Fruit fly (Drosophila melanogaster) whole organism, embryonic: ENCODE measurements around the gene vih.

ENCODE experiments used
- Abd-B ChIP-seq: fragments of 200-800 bp; sonication (Bioruptor generic); optimal IDR thresholded peaks from 2 replicates; lab custom pipeline; 2018; ENCODE audit warnings: missing biosample characterization, mild to moderate bottlenecking, missing genetic modification characterization, moderate library complexity
- Aef1 ChIP-seq: fragments of 200-800 bp; sonication (Bioruptor generic); IDR thresholded peaks from 3 replicates; pipeline ENCODE4 v1.3.6; 2022; ENCODE audit warnings: missing biosample characterization, missing genetic modification characterization
- CG12104 ChIP-seq: fragments of 200-800 bp; sonication (Bioruptor generic); optimal IDR thresholded peaks from 3 replicates; lab custom pipeline; 2016; ENCODE audit warnings: missing biosample characterization, missing genetic modification characterization
- CG13624 ChIP-seq: fragments of 200-800 bp; sonication (Bioruptor generic); optimal IDR thresholded peaks from 2 replicates; lab custom pipeline; 2016; ENCODE audit warnings: missing biosample characterization, missing genetic modification characterization
- CG15269 ChIP-seq: fragments of 200-800 bp; sonication (Bioruptor generic); optimal IDR thresholded peaks from 2 replicates; lab custom pipeline; 2018; ENCODE audit warnings: missing biosample characterization, mild to moderate bottlenecking, missing genetic modification characterization, moderate library complexity
- CG16813 ChIP-seq: fragments of 200-800 bp; sonication (Bioruptor generic); IDR thresholded peaks from 3 replicates; pipeline ENCODE4 v1.3.6; 2022; ENCODE audit warnings: missing biosample characterization, missing genetic modification characterization; ENCODE audit not compliant: partially characterized antibody
- CG16863 ChIP-seq: fragments of 200-800 bp; sonication (Bioruptor generic); optimal IDR thresholded peaks from 3 replicates; lab custom pipeline; 2016; ENCODE audit warnings: missing biosample characterization, missing genetic modification characterization
- CG17568 ChIP-seq: fragments of 200-800 bp; sonication (Bioruptor generic); optimal IDR thresholded peaks from 2 replicates; lab custom pipeline; 2018; ENCODE audit warnings: missing biosample characterization, mild to moderate bottlenecking, missing genetic modification characterization, moderate library complexity
- CG18011 ChIP-seq: fragments of 200-800 bp; sonication (Bioruptor generic); optimal IDR thresholded peaks from 2 replicates; lab custom pipeline; 2017; ENCODE audit warnings: missing biosample characterization, missing genetic modification characterization, mild to moderate bottlenecking, moderate library complexity, missing genotype
- CG18764 ChIP-seq: fragments of 200-800 bp; sonication (Bioruptor generic); optimal IDR thresholded peaks from 3 replicates; lab custom pipeline; 2016; ENCODE audit warnings: missing biosample characterization, missing genetic modification characterization
- CG2199 ChIP-seq: fragments of 200-800 bp; sonication (Bioruptor generic); IDR thresholded peaks from 3 replicates; pipeline ENCODE4 v1.3.6; 2022; ENCODE audit warnings: missing biosample characterization, missing genetic modification characterization
- CG31388 ChIP-seq: fragments of 200-800 bp; sonication (Bioruptor generic); optimal IDR thresholded peaks from 2 replicates; lab custom pipeline; 2016; ENCODE audit warnings: missing biosample characterization, missing genetic modification characterization
- CG33557 ChIP-seq: fragments of 200-800 bp; sonication (Bioruptor generic); optimal IDR thresholded peaks from 2 replicates; lab custom pipeline; 2019; ENCODE audit warnings: missing biosample characterization, mild to moderate bottlenecking, missing genetic modification characterization, moderate library complexity
- CG3407 ChIP-seq: fragments of 200-800 bp; sonication (Bioruptor generic); optimal IDR thresholded peaks from 2 replicates; lab custom pipeline; 2018; ENCODE audit warnings: missing biosample characterization, mild to moderate bottlenecking, missing genetic modification characterization
- CG7357 ChIP-seq: fragments of 200-800 bp; sonication (Bioruptor generic); IDR thresholded peaks from 3 replicates; pipeline ENCODE4 v1.3.6; 2022; ENCODE audit warnings: missing biosample characterization, missing genetic modification characterization
- CG7987 ChIP-seq: fragments of 200-800 bp; sonication (Bioruptor generic); optimal IDR thresholded peaks from 2 replicates; lab custom pipeline; 2018; ENCODE audit warnings: missing biosample characterization, mild to moderate bottlenecking, missing genetic modification characterization, moderate library complexity
- CG9609 ChIP-seq: fragments of 200-800 bp; sonication (Bioruptor generic); optimal IDR thresholded peaks from 3 replicates; lab custom pipeline; 2016; ENCODE audit warnings: missing biosample characterization, missing genetic modification characterization
- Camta ChIP-seq: fragments of 200-800 bp; sonication (Bioruptor generic); optimal IDR thresholded peaks from 2 replicates; lab custom pipeline; 2016; ENCODE audit warnings: missing biosample characterization, missing genetic modification characterization
- D ChIP-seq, 2 experiments: fragments of 200-800 bp in 1 of 2; fragments of >200 bp in 1 of 2; sonication (Bioruptor generic) in 1 of 2; optimal IDR thresholded peaks; 2 replicates in 1 of 2; 3 replicates in 1 of 2; lab custom pipeline; 2017; ENCODE audit warnings: mild to moderate bottlenecking in 1 of 2, missing biosample characterization in 1 of 2, missing genetic modification characterization in 1 of 2, missing genetic modification reagents in 1 of 2
- E2f1 ChIP-seq: fragments of 200-800 bp; sonication (Bioruptor generic); IDR thresholded peaks from 2 replicates; pipeline ENCODE4 v1.3.6; 2022; ENCODE audit warnings: missing biosample characterization, missing genetic modification characterization
- Fer2 ChIP-seq: fragments of 200-800 bp; sonication (Bioruptor generic); optimal IDR thresholded peaks from 2 replicates; lab custom pipeline; 2018; ENCODE audit warnings: missing biosample characterization, mild to moderate bottlenecking, missing genetic modification characterization, moderate library complexity
- Hsf ChIP-seq: fragments of 200-800 bp; sonication (Bioruptor generic); optimal IDR thresholded peaks from 3 replicates; lab custom pipeline; 2016; ENCODE audit warnings: missing biosample characterization, missing genetic modification characterization
- Nf-YB ChIP-seq: fragments of 200-800 bp; sonication (Bioruptor generic); optimal IDR thresholded peaks from 3 replicates; lab custom pipeline; 2019; ENCODE audit warnings: missing biosample characterization, mild to moderate bottlenecking, missing genetic modification characterization, moderate library complexity
- PHDP ChIP-seq: fragments of 200-800 bp; sonication (Bioruptor generic); optimal IDR thresholded peaks from 3 replicates; lab custom pipeline; 2018; ENCODE audit warnings: missing biosample characterization, mild to moderate bottlenecking, missing genetic modification characterization, moderate library complexity
- Pdp1 ChIP-seq, 2 experiments: fragments of 200-800 bp; sonication (Bioruptor generic); optimal IDR thresholded peaks; 3 replicates each; lab custom pipeline; 2016; ENCODE audit warnings: missing biosample characterization in 2 of 2, missing genetic modification characterization in 2 of 2, mild to moderate bottlenecking in 1 of 2, moderate library complexity in 1 of 2
- Rfx ChIP-seq: fragments of 200-800 bp; sonication (Bioruptor generic); IDR thresholded peaks from 2 replicates; pipeline ENCODE4 v1.3.6; 2022; ENCODE audit warnings: missing biosample characterization, missing genetic modification characterization
- bbx ChIP-seq: fragments of 200-800 bp; sonication (Bioruptor generic); IDR thresholded peaks from 2 replicates; pipeline ENCODE4 v1.3.6; 2022; ENCODE audit warnings: missing biosample characterization, missing genetic modification characterization; ENCODE audit not compliant: partially characterized antibody
- bsh ChIP-seq, 2 experiments: fragments of 200-800 bp; sonication (Bioruptor generic); optimal IDR thresholded peaks; 2 replicates each; lab custom pipeline; 2017 to 2018; ENCODE audit warnings: mild to moderate bottlenecking in 2 of 2, missing biosample characterization in 2 of 2, missing genetic modification characterization in 2 of 2, moderate library complexity in 1 of 2
- chif ChIP-seq, 2 experiments: fragments of 200-800 bp; sonication (Bioruptor generic); optimal IDR thresholded peaks; 3 replicates each; lab custom pipeline; 2016; ENCODE audit warnings: missing biosample characterization in 2 of 2, missing genetic modification characterization in 2 of 2
- cwo ChIP-seq: fragments of 200-800 bp; sonication (Bioruptor generic); optimal IDR thresholded peaks from 3 replicates; lab custom pipeline; 2017; ENCODE audit warnings: missing biosample characterization, missing genetic modification characterization, mild to moderate bottlenecking, moderate library complexity, missing genetic modification reagents
- dm ChIP-seq: fragments of 200-800 bp; sonication (Bioruptor generic); optimal IDR thresholded peaks from 3 replicates; lab custom pipeline; 2016; ENCODE audit warnings: missing biosample characterization, missing genetic modification characterization
- dysf ChIP-seq: fragments of 200-800 bp; sonication (Bioruptor generic); IDR thresholded peaks from 3 replicates; pipeline ENCODE4 v1.3.6; 2022; ENCODE audit warnings: missing biosample characterization, missing genetic modification characterization
- gcm ChIP-seq: fragments of 200-800 bp; sonication (Bioruptor generic); optimal IDR thresholded peaks from 2 replicates; lab custom pipeline; 2019; ENCODE audit warnings: missing biosample characterization, mild to moderate bottlenecking, missing genetic modification characterization, moderate library complexity
- hb ChIP-seq: fragments of 200-800 bp; sonication (Bioruptor generic); IDR thresholded peaks from 3 replicates; pipeline ENCODE4 v1.3.6; 2022; ENCODE audit warnings: missing biosample characterization, missing genetic modification characterization; ENCODE audit not compliant: partially characterized antibody
- hkb ChIP-seq, 2 experiments: fragments of 200-800 bp in 1 of 2; fragments of >200 bp in 1 of 2; sonication (Bioruptor generic) in 1 of 2; IDR thresholded peaks in 1 of 2; optimal IDR thresholded peaks in 1 of 2; 2 replicates each; pipeline versions ENCODE4 v1.3.6 to Lab custom; 2017 to 2022; ENCODE audit warnings: missing biosample characterization in 1 of 2, missing genetic modification characterization in 1 of 2
- odd ChIP-seq: fragments of 200-800 bp; sonication (Bioruptor generic); optimal IDR thresholded peaks from 2 replicates; lab custom pipeline; 2017; ENCODE audit warnings: missing biosample characterization, mild to moderate bottlenecking, missing genetic modification characterization
- pnt ChIP-seq: fragments of 200-800 bp; sonication (Bioruptor generic); optimal IDR thresholded peaks from 3 replicates; lab custom pipeline; 2016; ENCODE audit warnings: missing biosample characterization, missing genetic modification characterization
- pros ChIP-seq: fragments of 200-800 bp; sonication (Bioruptor generic); optimal IDR thresholded peaks from 3 replicates; lab custom pipeline; 2019; ENCODE audit warnings: missing biosample characterization, mild to moderate bottlenecking, missing genetic modification characterization, moderate library complexity
- rib ChIP-seq: fragments of 200-800 bp; sonication (Bioruptor generic); IDR thresholded peaks from 2 replicates; pipeline ENCODE4 v1.3.6; 2022; ENCODE audit warnings: missing biosample characterization, missing genetic modification characterization
- row ChIP-seq: fragments of 200-800 bp; sonication (Bioruptor generic); IDR thresholded peaks from 3 replicates; pipeline ENCODE4 v1.3.6; 2022; ENCODE audit warnings: missing biosample characterization, missing genetic modification characterization
- sc ChIP-seq, 3 experiments: fragments of >200 bp in 2 of 3; fragments of 200-800 bp in 1 of 3; sonication (Bioruptor generic) in 1 of 3; optimal IDR thresholded peaks; 2 replicates in 2 of 3; 3 replicates in 1 of 3; lab custom pipeline; 2017; ENCODE audit warnings: mild to moderate bottlenecking in 1 of 3, missing biosample characterization in 1 of 3, missing genetic modification characterization in 1 of 3, missing genetic modification reagents in 1 of 3
- scrt ChIP-seq: fragments of 200-800 bp; sonication (Bioruptor generic); optimal IDR thresholded peaks from 2 replicates; lab custom pipeline; 2018; ENCODE audit warnings: missing biosample characterization, mild to moderate bottlenecking, missing genetic modification characterization, moderate library complexity
- sens-2 ChIP-seq: fragments of 200-800 bp; sonication (Bioruptor generic); IDR thresholded peaks from 2 replicates; pipeline ENCODE4 v1.3.6; 2022; ENCODE audit warnings: missing biosample characterization, missing genetic modification characterization
- tgo ChIP-seq: fragments of 200-800 bp; sonication (Bioruptor generic); IDR thresholded peaks from 3 replicates; pipeline ENCODE4 v1.3.6; 2022; ENCODE audit warnings: missing biosample characterization, missing genetic modification characterization
- trh ChIP-seq: fragments of 200-800 bp; sonication (Bioruptor generic); optimal IDR thresholded peaks from 2 replicates; lab custom pipeline; 2016; ENCODE audit warnings: missing biosample characterization, missing genetic modification characterization
- ttk ChIP-seq: fragments of 200-800 bp; sonication (Bioruptor generic); IDR thresholded peaks from 2 replicates; pipeline ENCODE4 v2.1.2; 2022; ENCODE audit warnings: missing biosample characterization, missing genetic modification characterization

The vih gene

dm6 chr3L:12456916-12457662 lies 47.0 kb upstream of the vih start (continued):
- TF ChIP-seq Aef1 (GFP tag; lab: Robert Waterston, UW) = peak; percentile 28; the same call in 2 of the 3 replicates
- TF ChIP-seq pros = no peak
- TF ChIP-seq pnt = peak; percentile 22
- TF ChIP-seq chif (GFP tag; optimal IDR thresholded peaks at IDR 0.05; lab: Kevin White, UChicago) = peak; percentile 47 to 76
- no peak for TF ChIP-seq CG16813
- TF ChIP-seq bsh (GFP tag; optimal IDR thresholded peaks at IDR 0.05; lab: Kevin White, UChicago) = peak in 1 of 2 experiments; percentile 91
- TF ChIP-seq CG17568 (GFP tag; lab: Kevin White, UChicago) = peak; percentile 51
- peak; percentile 51 for TF ChIP-seq scrt (GFP tag; lab: Kevin White, UChicago)
- TF ChIP-seq Hsf (GFP tag; lab: Kevin White, UChicago) = peak; percentile 72
- TF ChIP-seq CG2199 (GFP tag; lab: Robert Waterston, UW) = no peak
- TF ChIP-seq CG16863 (GFP tag; lab: Kevin White, UChicago) = peak; percentile 59
- peak; percentile 17 for TF ChIP-seq dm
- TF ChIP-seq Fer2 (tag; lab: Kevin White, UChicago) = no peak
- peak; percentile 92 for TF ChIP-seq CG33557 (GFP tag; lab: Kevin White, UChicago)
- peak; percentile 37 for TF ChIP-seq ttk (GFP tag; lab: Robert Waterston, UW)
- peak; percentile 70 for TF ChIP-seq tgo (GFP tag; lab: Robert Waterston, UW)
- peak; percentile 42 to 54 for TF ChIP-seq Pdp1 (GFP tag; optimal IDR thresholded peaks at IDR 0.05; lab: Kevin White, UChicago)
- TF ChIP-seq CG18011 = no peak
- no peak for TF ChIP-seq hkb (optimal IDR thresholded peaks at IDR 0.05; lab: Kevin White, UChicago)
- peak; percentile 64 for TF ChIP-seq hkb (GFP tag; IDR thresholded peaks at IDR 0.05; lab: Robert Waterston, UW)
- TF ChIP-seq CG12104 (GFP tag; lab: Kevin White, UChicago) = peak; percentile 72
- peak; percentile 87 for TF ChIP-seq gcm (GFP tag; lab: Kevin White, UChicago)
- TF ChIP-seq CG9609 (GFP tag; lab: Kevin White, UChicago) = no peak
- TF ChIP-seq cwo (GFP tag; lab: Kevin White, UChicago) = peak; percentile 42
- peak; percentile 76 for TF ChIP-seq odd (GFP tag; lab: Kevin White, UChicago)
- TF ChIP-seq PHDP (tag; lab: Kevin White, UChicago) = peak; percentile 80
- peak; percentile 50 for TF ChIP-seq CG31388 (GFP tag; lab: Kevin White, UChicago)
- peak; percentile 73 for TF ChIP-seq dysf (GFP tag; lab: Robert Waterston, UW)
- 0 out of 3 replicates have a peak, but pooled peaks have one; percentile 33 for TF ChIP-seq CG7357
- TF ChIP-seq CG7987 (GFP tag; lab: Kevin White, UChicago) = no peak
- peak; percentile 67 for TF ChIP-seq row (GFP tag; lab: Robert Waterston, UW)
- TF ChIP-seq CG18764 (GFP tag; lab: Kevin White, UChicago) = peak; percentile 70
- no peak for TF ChIP-seq rib (GFP tag; lab: Robert Waterston, UW)
- peak; percentile 36; the same call in 1 of the 2 replicates for TF ChIP-seq sens-2
- peak; percentile 76 for TF ChIP-seq Abd-B (GFP tag; lab: Kevin White, UChicago)
- TF ChIP-seq CG15269 (tag; lab: Kevin White, UChicago) = peak; percentile 76
- peak; percentile 69 for TF ChIP-seq Camta (GFP tag; lab: Kevin White, UChicago)
- no peak for TF ChIP-seq sc (optimal IDR thresholded peaks at IDR 0.05; lab: Kevin White, UChicago)
- TF ChIP-seq sc (GFP tag; optimal IDR thresholded peaks at IDR 0.05; lab: Kevin White, UChicago) = peak; percentile 87
- no peak for TF ChIP-seq CG13624
- peak; percentile 75 for TF ChIP-seq Nf-YB (GFP tag; lab: Kevin White, UChicago)
- TF ChIP-seq bbx = no peak
- TF ChIP-seq CG3407 = peak; percentile 69
- TF ChIP-seq hb = no peak
- no peak for TF ChIP-seq D (optimal IDR thresholded peaks at IDR 0.05; lab: Kevin White, UChicago)
- peak; percentile 88 for TF ChIP-seq D (GFP tag; optimal IDR thresholded peaks at IDR 0.05; lab: Kevin White, UChicago)
- TF ChIP-seq E2f1 = peak; percentile 39; the same call in 1 of the 2 replicates
- TF ChIP-seq trh (GFP tag; lab: Kevin White, UChicago) = peak; percentile 56
- TF ChIP-seq Rfx = no peak
